Worm (Caenorhabditis elegans) whole organism, mixed stage, embryonic: ENCODE results near the gene vha-14.

Source experiments
- M03D4.4 ChIP-seq: sonication (generic microtip); optimal IDR thresholded peaks from 2 replicates; lab custom pipeline; 2017; ENCODE audit warnings: mild to moderate bottlenecking, missing genetic modification characterization, missing compliant biosample characterization
- bed-3 ChIP-seq: fragments of 200-800 bp; sonication (Bioruptor generic); optimal IDR thresholded peaks from 3 replicates; lab custom pipeline; 2018; ENCODE audit warnings: mild to moderate bottlenecking, missing genetic modification characterization, moderate library complexity, missing compliant biosample characterization
- blmp-1 ChIP-seq: fragments of 150-350 bp; optimal IDR thresholded peaks from 2 replicates; lab custom pipeline; 2014; ENCODE audit warnings: missing biosample characterization, missing genetic modification characterization
- ceh-39 ChIP-seq: fragments of 150-350 bp; optimal IDR thresholded peaks from 2 replicates; lab custom pipeline; 2014; ENCODE audit warnings: missing biosample characterization, missing genetic modification characterization
- ceh-43 ChIP-seq: fragments of 200-800 bp; sonication (Bioruptor generic); optimal IDR thresholded peaks from 2 replicates; lab custom pipeline; 2018; ENCODE audit warnings: mild to moderate bottlenecking, missing genetic modification characterization, moderate library complexity, missing compliant biosample characterization
- ceh-83 ChIP-seq: fragments of 200-800 bp; sonication (Bioruptor generic); optimal IDR thresholded peaks from 2 replicates; lab custom pipeline; 2018; ENCODE audit warnings: mild to moderate bottlenecking, missing genetic modification characterization, missing compliant biosample characterization
- ces-1 ChIP-seq: fragments of 150-350 bp; optimal IDR thresholded peaks from 2 replicates; lab custom pipeline; 2014; ENCODE audit warnings: missing biosample characterization, missing genetic modification reagents, missing genetic modification characterization
- cnd-1 ChIP-seq: fragments of 200-800 bp; sonication (Bioruptor generic); optimal IDR thresholded peaks from 2 replicates; lab custom pipeline; 2018; ENCODE audit warnings: mild to moderate bottlenecking, missing genetic modification characterization, missing compliant biosample characterization
- flh-1 ChIP-seq: fragments of 200-800 bp; sonication (Bioruptor generic); optimal IDR thresholded peaks from 2 replicates; lab custom pipeline; 2018; ENCODE audit warnings: mild to moderate bottlenecking, missing genetic modification characterization, moderate library complexity, missing compliant biosample characterization
- ham-2 ChIP-seq: fragments of 200-800 bp; sonication (Bioruptor generic); optimal IDR thresholded peaks from 2 replicates; lab custom pipeline; 2018; ENCODE audit warnings: mild to moderate bottlenecking, missing genetic modification characterization, missing compliant biosample characterization
- hlh-1 ChIP-seq: fragments of 150-350 bp; optimal IDR thresholded peaks from 2 replicates; lab custom pipeline; 2014; ENCODE audit warnings: missing biosample characterization, missing genetic modification reagents, missing genetic modification characterization
- lin-13 ChIP-seq: fragments of 150-350 bp; optimal IDR thresholded peaks from 2 replicates; lab custom pipeline; 2014; ENCODE audit warnings: missing biosample characterization, missing genetic modification characterization
- lin-32 ChIP-seq: fragments of 200-800 bp; sonication (Bioruptor generic); optimal IDR thresholded peaks from 2 replicates; lab custom pipeline; 2018; ENCODE audit warnings: mild to moderate bottlenecking, missing genetic modification characterization, missing compliant biosample characterization
- lsy-2 ChIP-seq: fragments of 150-350 bp; optimal IDR thresholded peaks from 2 replicates; lab custom pipeline; 2014; ENCODE audit warnings: missing biosample characterization, missing genetic modification characterization
- mab-5 ChIP-seq: fragments of 150-350 bp; optimal IDR thresholded peaks from 2 replicates; lab custom pipeline; 2014; ENCODE audit warnings: missing biosample characterization, missing genetic modification characterization
- mep-1 ChIP-seq: fragments of 150-350 bp; optimal IDR thresholded peaks from 2 replicates; lab custom pipeline; 2017; ENCODE audit warnings: missing biosample characterization, missing genetic modification reagents, missing genetic modification characterization, inconsistent platforms
- mls-2 ChIP-seq: sonication (generic microtip); optimal IDR thresholded peaks from 2 replicates; lab custom pipeline; 2016; ENCODE audit warnings: mild to moderate bottlenecking, missing genetic modification characterization, moderate library complexity, missing compliant biosample characterization
- nhr-12 ChIP-seq: fragments of 150-350 bp; optimal IDR thresholded peaks from 2 replicates; lab custom pipeline; 2014; ENCODE audit warnings: missing biosample characterization, missing genetic modification characterization
- nhr-2 ChIP-seq: fragments of 150-350 bp; optimal IDR thresholded peaks from 2 replicates; lab custom pipeline; 2014; ENCODE audit warnings: missing biosample characterization, missing genetic modification characterization
- nhr-28 ChIP-seq: fragments of 150-350 bp; optimal IDR thresholded peaks from 2 replicates; lab custom pipeline; 2014; ENCODE audit warnings: missing biosample characterization, missing genetic modification characterization
- nhr-76 ChIP-seq: sonication (generic microtip); optimal IDR thresholded peaks from 2 replicates; lab custom pipeline; 2017; ENCODE audit warnings: missing biosample characterization, missing genetic modification characterization
- pha-4 ChIP-seq: fragments of 150-350 bp; optimal IDR thresholded peaks from 2 replicates; lab custom pipeline; 2018; ENCODE audit warnings: missing biosample characterization, missing genetic modification reagents, missing genetic modification characterization
- sem-2 ChIP-seq: fragments of 200-800 bp; sonication (Bioruptor generic); optimal IDR thresholded peaks from 2 replicates; lab custom pipeline; 2018; ENCODE audit warnings: mild to moderate bottlenecking, missing genetic modification characterization, missing compliant biosample characterization
- snpc-4 ChIP-seq: fragments of 150-350 bp; optimal IDR thresholded peaks from 2 replicates; lab custom pipeline; 2014; ENCODE audit warnings: missing biosample characterization, missing genetic modification characterization
- tbx-8 ChIP-seq: fragments of 200-800 bp; sonication (Bioruptor generic); optimal IDR thresholded peaks from 2 replicates; lab custom pipeline; 2018; ENCODE audit warnings: mild to moderate bottlenecking, missing genetic modification characterization, moderate library complexity, missing compliant biosample characterization
- unc-120 ChIP-seq: sonication (generic microtip); optimal IDR thresholded peaks from 2 replicates; lab custom pipeline; 2017; ENCODE audit warnings: missing genetic modification characterization, missing compliant biosample characterization; ENCODE audit not compliant: poor library complexity, severe bottlenecking
- unc-39 ChIP-seq: fragments of 150-350 bp; optimal IDR thresholded peaks from 2 replicates; lab custom pipeline; 2014; ENCODE audit warnings: missing biosample characterization, missing genetic modification characterization
- zip-8 ChIP-seq: fragments of 150-350 bp; optimal IDR thresholded peaks from 2 replicates; lab custom pipeline; 2014; ENCODE audit warnings: missing biosample characterization, missing genetic modification characterization
- ztf-11 ChIP-seq: fragments of 150-350 bp; optimal IDR thresholded peaks from 2 replicates; lab custom pipeline; 2014; ENCODE audit warnings: missing biosample characterization, missing genetic modification characterization

The vha-14 gene

DNA sequence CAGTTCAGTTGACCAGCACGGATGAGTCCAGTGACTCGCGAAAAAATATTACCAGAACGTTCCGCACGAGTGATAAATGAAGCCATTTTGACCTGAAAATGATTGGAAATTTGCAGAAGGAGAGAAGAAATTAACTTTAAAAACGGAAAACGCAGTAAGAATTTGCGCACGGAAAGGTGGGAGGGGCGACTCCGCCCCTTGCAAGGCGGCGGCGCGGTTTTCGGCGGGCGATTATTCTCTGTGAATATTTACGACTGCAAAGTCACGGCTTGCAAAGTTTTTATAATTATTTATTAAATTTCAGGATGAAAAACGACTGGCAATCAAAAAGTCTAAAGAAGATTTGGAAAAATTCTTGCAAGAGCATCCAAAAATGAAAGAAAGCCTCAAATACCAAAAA, 15.7 kb downstream of the vha-14 start, which contains the start of gene mrps-23:
TSS of gene mrps-23 (minus strand) at position 92 of the 400 bp plus-strand sequence.
- peak; percentile 36 for TF ChIP-seq lsy-2
- TF ChIP-seq mep-1: peak; percentile 16
- TF ChIP-seq ceh-83 (GFP tag; lab: Kevin White, UChicago): peak; percentile 13
- TF ChIP-seq ceh-39 (tag; lab: Kevin White, UChicago): no peak

DNA sequence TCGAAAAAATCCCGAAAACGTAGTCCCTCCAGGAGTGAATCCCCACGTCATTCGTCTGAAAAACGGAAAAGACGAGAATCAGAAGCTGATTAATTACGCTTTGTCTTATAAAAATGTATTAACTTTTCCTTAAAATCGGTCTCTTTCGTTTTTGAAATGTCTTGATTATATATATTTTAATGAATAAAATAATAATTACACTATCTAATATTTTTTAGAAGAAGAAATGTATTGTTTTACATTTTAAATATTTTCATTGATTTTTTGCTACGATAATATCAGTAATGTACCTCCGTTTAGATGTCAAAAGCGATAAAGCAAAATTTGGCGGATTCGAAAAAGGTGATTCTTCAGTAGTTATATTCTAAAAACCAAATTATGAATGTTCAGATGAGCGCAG, 17.4 kb downstream of the vha-14 start, which contains the start of gene trpp-3:
TSS of gene trpp-3 (plus strand) at position 301 of the 400 bp plus-strand sequence.
- TF ChIP-seq lin-32: no peak
- TF ChIP-seq cnd-1 (tag; lab: Kevin White, UChicago): no peak
- TF ChIP-seq hlh-1: no peak
- TF ChIP-seq nhr-76 (tag; lab: Kevin White, UChicago): no peak
- no peak for TF ChIP-seq ceh-39 (tag; lab: Kevin White, UChicago)
- no peak for TF ChIP-seq blmp-1
- TF ChIP-seq nhr-28: no peak

DNA sequence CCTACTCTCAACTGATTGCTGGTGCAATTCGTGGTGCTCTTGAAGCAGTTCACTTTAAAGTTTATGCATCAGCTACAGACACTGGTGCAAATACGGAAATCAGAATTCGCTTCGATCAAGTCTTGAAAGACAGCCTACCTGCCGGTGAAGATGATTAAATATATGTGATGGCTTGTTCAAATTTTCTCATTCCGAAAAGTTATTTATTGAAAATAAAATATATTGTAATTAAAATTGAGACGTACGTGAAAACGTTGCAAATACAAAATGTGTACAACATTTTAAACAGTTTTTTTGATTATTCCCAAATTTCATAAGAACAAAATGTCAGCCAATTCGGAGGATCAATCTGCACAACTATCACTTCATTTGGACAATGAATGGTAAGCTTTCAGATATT, 19.0 kb downstream of the vha-14 start, which contains the start of gene ZK1098.6:
TSS of gene ZK1098.6 (plus strand) at position 301 of the 400 bp plus-strand sequence.
- TF ChIP-seq nhr-76 (tag; lab: Kevin White, UChicago): no peak
- TF ChIP-seq nhr-28: no peak
- no peak for TF ChIP-seq unc-120 (tag; lab: Kevin White, UChicago)
- TF ChIP-seq bed-3 (GFP tag; lab: Kevin White, UChicago): no peak

DNA sequence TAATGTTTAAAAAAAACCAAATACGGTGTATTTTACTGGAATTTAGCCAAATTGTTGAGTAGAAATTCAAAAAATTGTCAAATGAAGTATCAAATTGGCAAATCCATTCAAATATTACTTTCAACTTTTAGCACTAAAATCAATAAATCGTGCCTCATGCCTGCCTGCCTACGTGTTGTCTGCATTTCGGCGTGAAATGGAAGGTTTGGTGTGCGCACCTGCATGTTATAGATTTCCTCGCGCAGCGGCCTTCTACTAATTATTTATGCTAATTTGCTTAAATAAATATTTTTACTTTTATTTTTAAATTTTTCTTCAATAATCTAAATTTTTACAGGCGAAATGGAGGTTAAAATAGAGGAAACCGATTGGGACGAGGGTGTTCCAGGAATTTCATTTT, 20.9 kb downstream of the vha-14 start, which contains the start of gene ZK1098.2:
TSS of gene ZK1098.2 (plus strand) at position 336 of the 400 bp plus-strand sequence.
- no peak for TF ChIP-seq lin-32
- TF ChIP-seq nhr-12 (tag; lab: Kevin White, UChicago): no peak
- peak; percentile 33 for TF ChIP-seq M03D4.4 (tag; lab: Kevin White, UChicago)
- no peak for TF ChIP-seq ceh-43 (GFP tag; lab: Kevin White, UChicago)
- peak; percentile 40 for TF ChIP-seq ces-1 (GFP tag; lab: Kevin White, UChicago)
- no peak for TF ChIP-seq mls-2 (tag; lab: Kevin White, UChicago)
- no peak for TF ChIP-seq nhr-28
- TF ChIP-seq ham-2 (GFP tag; lab: Kevin White, UChicago): peak; percentile 42
- no peak for TF ChIP-seq ztf-11 (tag; lab: Kevin White, UChicago)
- peak; percentile 24 for TF ChIP-seq lin-13
- TF ChIP-seq nhr-2: no peak
- TF ChIP-seq mep-1: peak; percentile 49

DNA sequence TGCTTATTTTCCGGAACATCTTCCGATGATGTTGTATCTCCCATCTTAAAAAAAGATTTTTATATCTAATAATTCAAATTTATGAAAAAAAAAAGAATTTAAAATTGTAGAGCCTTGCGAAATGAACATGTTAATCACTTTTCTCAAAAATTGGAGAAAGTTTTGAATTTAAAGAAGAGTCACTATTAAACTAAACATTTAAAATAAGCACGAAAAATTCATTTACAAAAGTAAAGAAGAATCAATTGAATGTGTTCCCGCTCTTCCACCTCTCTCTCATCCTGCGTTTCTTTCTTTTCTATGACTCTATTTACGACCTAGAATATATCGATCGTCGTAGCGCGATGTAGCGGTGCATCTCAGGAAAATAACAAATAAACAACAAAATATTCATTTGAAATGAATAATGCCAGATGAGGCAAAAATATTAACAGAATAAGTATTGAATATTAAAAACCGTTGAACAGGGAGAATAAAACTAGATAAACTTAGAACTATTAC, 30.8 kb downstream of the vha-14 start, which contains the start of gene ZK1098.3:
TSS of gene ZK1098.3 (minus strand) at position 51 of the 501 bp plus-strand sequence.
- TF ChIP-seq ceh-39 (tag; lab: Kevin White, UChicago): peak; percentile 73
- TF ChIP-seq ceh-43 (GFP tag; lab: Kevin White, UChicago): no peak
- TF ChIP-seq ces-1 (GFP tag; lab: Kevin White, UChicago): peak; percentile 65

DNA sequence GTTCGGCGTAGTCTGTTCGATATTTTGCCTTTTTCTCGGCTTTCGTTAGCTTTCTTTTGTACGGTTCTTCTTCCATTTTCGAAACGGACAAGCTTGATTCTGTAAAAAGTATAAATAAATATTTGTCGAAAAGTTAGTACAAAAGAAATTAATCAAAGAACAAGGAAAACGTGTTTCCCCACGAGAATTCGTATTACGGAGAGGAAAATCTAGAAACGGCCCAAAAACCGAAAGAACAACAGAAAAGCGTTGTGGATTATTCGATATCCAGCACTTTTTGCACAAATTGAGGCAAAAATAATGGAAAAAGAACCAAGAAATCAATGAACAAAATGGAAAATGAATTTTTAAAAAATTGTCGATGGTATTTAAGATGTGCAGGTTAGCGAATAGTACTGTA, 34.4 kb downstream of the vha-14 start, which contains the start of gene mut-7:
TSS of gene mut-7 (minus strand) at position 101 of the 400 bp plus-strand sequence.
- no peak for TF ChIP-seq hlh-1
- no peak for TF ChIP-seq ceh-39 (tag; lab: Kevin White, UChicago)

DNA sequence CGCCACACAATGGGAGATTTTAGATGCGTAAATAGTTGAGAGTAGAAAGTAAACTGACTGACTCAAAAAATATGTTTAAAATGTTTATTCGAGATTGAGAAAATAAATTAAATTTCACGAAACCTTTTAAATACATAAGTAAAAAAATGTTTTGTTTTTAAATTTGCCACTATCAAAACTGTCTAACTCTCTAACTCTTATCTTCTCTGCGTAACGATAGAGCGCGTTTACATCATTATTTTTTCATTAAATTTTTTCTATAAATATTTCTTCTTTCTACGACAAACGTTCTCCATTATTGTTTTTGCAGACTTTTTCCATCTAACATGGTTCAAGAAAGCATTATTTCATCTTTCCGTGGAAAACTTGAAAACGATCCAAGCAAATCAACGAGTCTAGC, 34.9 kb downstream of the vha-14 start, which contains the start of gene eif-2Balpha:
TSS of gene eif-2Balpha (plus strand) at position 304 of the 400 bp plus-strand sequence.
- TF ChIP-seq lsy-2: peak; percentile 75
- TF ChIP-seq M03D4.4 (tag; lab: Kevin White, UChicago): no peak
- peak; percentile 64 for TF ChIP-seq ces-1 (GFP tag; lab: Kevin White, UChicago)

DNA sequence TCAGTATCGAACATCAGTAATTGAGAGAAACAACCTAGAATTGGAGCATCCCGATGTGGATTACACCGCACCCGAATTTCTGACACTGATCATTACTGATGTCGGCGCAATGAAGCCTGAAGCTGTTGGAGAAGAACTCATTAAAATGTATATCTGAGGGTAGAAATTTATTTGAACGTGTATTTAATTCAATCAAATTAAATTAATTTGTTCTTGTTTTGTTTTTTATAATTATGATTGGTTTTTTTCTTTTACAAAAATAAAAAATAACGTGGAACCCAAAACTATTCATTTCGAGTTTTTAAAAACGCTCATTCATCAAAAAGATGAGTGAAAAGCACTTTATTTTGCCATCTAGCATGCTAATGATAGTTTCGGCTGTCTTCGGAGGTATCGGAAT, 36.2 kb downstream of the vha-14 start, which contains the start of gene ZK1098.9:
TSS of gene ZK1098.9 (plus strand) at position 301 of the 400 bp plus-strand sequence.
- TF ChIP-seq pha-4 (tag; lab: Kevin White, UChicago) (no peak), ztf-11 (tag; lab: Kevin White, UChicago) (no peak), mls-2 (tag; lab: Kevin White, UChicago) (no peak), mab-5 (tag; lab: Kevin White, UChicago) (no peak), unc-120 (tag; lab: Kevin White, UChicago) (no peak), ceh-43 (GFP tag; lab: Kevin White, UChicago) (no peak), snpc-4 (tag; lab: Kevin White, UChicago) (no peak), ceh-83 (GFP tag; lab: Kevin White, UChicago) (no peak), blmp-1 (no peak), unc-39 (no peak), flh-1 (GFP tag; lab: Kevin White, UChicago) (no peak), zip-8 (tag; lab: Kevin White, UChicago) (no peak), nhr-2 (no peak), tbx-8 (GFP tag; lab: Kevin White, UChicago) (no peak), mep-1 (no peak), ces-1 (GFP tag; lab: Kevin White, UChicago) (no peak), ceh-39 (tag; lab: Kevin White, UChicago) (no peak), sem-2 (GFP tag; lab: Kevin White, UChicago) (no peak), ham-2 (GFP tag; lab: Kevin White, UChicago) (no peak)
- TF ChIP-seq, all 35 proteins: peak for 0
